Fruit fly (Drosophila melanogaster) whole organism, adult: Measurements from ENCODE around the gene CG15578.

Source experiments
- CG12768 ChIP-seq: fragments of 200-800 bp; sonication (Bioruptor generic); optimal IDR thresholded peaks from 2 replicates; lab custom pipeline; 2017; ENCODE audit warnings: missing biosample characterization, missing genetic modification characterization, mild to moderate bottlenecking, moderate library complexity, missing genetic modification reagents
- CG14711 ChIP-seq: fragments of 200-800 bp; sonication (Bioruptor generic); optimal IDR thresholded peaks from 2 replicates; lab custom pipeline; 2018; ENCODE audit warnings: missing biosample characterization, mild to moderate bottlenecking, missing genetic modification characterization, moderate library complexity
- CG1620 ChIP-seq: fragments of 200-800 bp; sonication (Bioruptor generic); optimal IDR thresholded peaks from 2 replicates; lab custom pipeline; 2016; ENCODE audit warnings: missing biosample characterization, missing genetic modification characterization
- CG7045 ChIP-seq: fragments of 200-800 bp; sonication (Bioruptor generic); optimal IDR thresholded peaks from 2 replicates; lab custom pipeline; 2017; ENCODE audit warnings: missing biosample characterization, mild to moderate bottlenecking, missing genetic modification characterization
- Hr96 ChIP-seq: fragments of 200-800 bp; sonication (Bioruptor generic); optimal IDR thresholded peaks from 2 replicates; lab custom pipeline; 2016; ENCODE audit warnings: missing biosample characterization, missing genetic modification characterization
- Mnt ChIP-seq: fragments of 200-800 bp; sonication (Bioruptor generic); optimal IDR thresholded peaks from 2 replicates; lab custom pipeline; 2016; ENCODE audit warnings: missing biosample characterization, mild to moderate bottlenecking, missing genetic modification characterization
- cic ChIP-seq: fragments of 200-800 bp; sonication (Bioruptor generic); optimal IDR thresholded peaks from 2 replicates; lab custom pipeline; 2017; ENCODE audit warnings: missing biosample characterization, mild to moderate bottlenecking, missing genetic modification characterization, moderate library complexity
- kay ChIP-seq: fragments of 200-800 bp; sonication (Bioruptor generic); peaks from one replicate; lab custom pipeline; 2016; ENCODE audit warnings: missing biosample characterization, missing genetic modification characterization, borderline replicate concordance
- pad ChIP-seq: fragments of 200-800 bp; sonication (Bioruptor generic); optimal IDR thresholded peaks from 3 replicates; lab custom pipeline; 2017; ENCODE audit warnings: missing biosample characterization, missing genetic modification characterization, mild to moderate bottlenecking, moderate library complexity, missing genetic modification reagents
- tj ChIP-seq: fragments of 200-800 bp; sonication (Bioruptor generic); optimal IDR thresholded peaks from 3 replicates; lab custom pipeline; 2017; ENCODE audit warnings: missing biosample characterization, mild to moderate bottlenecking, missing genetic modification characterization, moderate library complexity

DNA sequence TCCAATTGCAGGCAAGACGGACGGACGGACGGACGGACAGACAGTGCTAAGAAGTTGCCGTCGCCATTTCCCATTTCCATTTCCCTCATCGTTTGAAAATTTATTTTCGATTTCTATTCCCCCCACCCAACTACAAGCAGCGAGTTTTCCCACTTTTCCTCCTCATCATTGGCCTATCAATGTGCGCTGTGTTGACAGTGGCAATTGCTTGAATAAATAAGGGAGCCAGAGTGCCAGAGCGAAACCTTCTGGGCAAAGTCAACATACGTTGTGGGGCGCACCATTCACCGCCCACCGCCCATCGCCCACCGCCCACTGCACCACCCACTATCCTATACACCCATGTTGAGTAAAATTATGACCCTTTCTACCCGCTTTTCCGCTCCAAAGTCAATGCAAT is 28.2 kb upstream of the CG15578 start:
- no peak for TF ChIP-seq kay (GFP tag; lab: Kevin White, UChicago)
- TF ChIP-seq Mnt = no peak
- TF ChIP-seq pad (GFP tag; lab: Kevin White, UChicago) = no peak
- TF ChIP-seq CG1620 = no peak
- no peak for TF ChIP-seq Hr96 (GFP tag; lab: Kevin White, UChicago)
- TF ChIP-seq CG12768 = no peak
- no peak for TF ChIP-seq tj
- no peak for TF ChIP-seq CG7045
- no peak for TF ChIP-seq cic
- TF ChIP-seq CG14711 (tag; lab: Kevin White, UChicago) = no peak
